Fruit fly (Drosophila melanogaster): ENCODE measurements around the gene RpL9.

The RpL9 gene

dm6 chr2L:11044678-11045466 is 40.9 kb upstream of the RpL9 start (continued):
- TF ChIP-seq oc (tag; optimal IDR thresholded peaks at IDR 0.05) (peak; percentile 44), lbe (GFP tag; optimal IDR thresholded peaks at IDR 0.05) (peak; percentile 53), Meics (GFP tag; optimal IDR thresholded peaks at IDR 0.05) (peak; percentile 28), ac (GFP tag; optimal IDR thresholded peaks at IDR 0.05) (no peak), H2.0 (GFP tag; IDR thresholded peaks at IDR 0.05) (peak; percentile 41), bigmax (GFP tag; optimal IDR thresholded peaks at IDR 0.05) (no peak), D (optimal IDR thresholded peaks at IDR 0.05) (no peak), D (GFP tag; optimal IDR thresholded peaks at IDR 0.05) (no peak), fu2 (GFP tag; optimal IDR thresholded peaks at IDR 0.05) (no peak), CG4730 (GFP tag; IDR thresholded peaks at IDR 0.05) (no peak), aop (GFP tag; IDR thresholded peaks at IDR 0.05) (no peak), hbn (GFP tag; IDR thresholded peaks at IDR 0.05; ENCODE audit: partially characterized antibody) (no peak), MBD-R2 (GFP tag; IDR thresholded peaks at IDR 0.05) (no peak), kah (GFP tag; optimal IDR thresholded peaks at IDR 0.05) (peak; percentile 14), CG16863 (GFP tag; optimal IDR thresholded peaks at IDR 0.05) (no peak), C15 (GFP tag; IDR thresholded peaks at IDR 0.05) (no peak), lov (optimal IDR thresholded peaks at IDR 0.05) (no peak), lov (GFP tag; IDR thresholded peaks at IDR 0.05) (no peak), Mes4 (GFP tag; optimal IDR thresholded peaks at IDR 0.05) (no peak), CG16813 (GFP tag; IDR thresholded peaks at IDR 0.05; ENCODE audit: partially characterized antibody) (no peak), Hr78 (GFP tag; optimal IDR thresholded peaks at IDR 0.05) (peak in 1 of 2 experiments; percentile 97), Hand (GFP tag; optimal IDR thresholded peaks at IDR 0.05) (no peak), org-1 (GFP tag; optimal IDR thresholded peaks at IDR 0.05) (peak; percentile 55), dimm (GFP tag; IDR thresholded peaks at IDR 0.05) (no peak), slp2 (GFP tag; optimal IDR thresholded peaks at IDR 0.05) (no peak), prd (optimal IDR thresholded peaks at IDR 0.05) (no peak), prd (GFP tag; IDR thresholded peaks at IDR 0.05) (0 out of 3 replicates have a peak, but pooled peaks have one; percentile 30), CG15073 (GFP tag; optimal IDR thresholded peaks at IDR 0.05) (no peak), tap (tag; optimal IDR thresholded peaks at IDR 0.05) (peak; percentile 25), CG31224 (GFP tag; IDR thresholded peaks at IDR 0.05) (no peak), dati (GFP tag; IDR thresholded peaks at IDR 0.05) (no peak), psq (GFP tag; optimal IDR thresholded peaks at IDR 0.05) (no peak), Dip2 (GFP tag; IDR thresholded peaks at IDR 0.05) (no peak), CG1603 (tag; optimal IDR thresholded peaks at IDR 0.05) (peak; percentile 6), ERR (GFP tag; optimal IDR thresholded peaks at IDR 0.05) (peak; percentile 51), ftz-f1 (GFP tag; optimal IDR thresholded peaks at IDR 0.05) (no peak), row (GFP tag; IDR thresholded peaks at IDR 0.05) (peak; percentile 51), odd (GFP tag; optimal IDR thresholded peaks at IDR 0.05) (peak; percentile 60), CG2889 (GFP tag; IDR thresholded peaks at IDR 0.05) (no peak), CG11695 (GFP tag; IDR thresholded peaks at IDR 0.05) (peak; percentile 51), Fer1 (GFP tag; optimal IDR thresholded peaks at IDR 0.05) (peak; percentile 43), pfk (GFP tag; optimal IDR thresholded peaks at IDR 0.05) (peak; percentile 36), scrt (GFP tag; optimal IDR thresholded peaks at IDR 0.05) (no peak), onecut (GFP tag; IDR thresholded peaks at IDR 0.05) (peak; percentile 53), ranshi (GFP tag; IDR thresholded peaks at IDR 0.05) (no peak), hth (optimal IDR thresholded peaks at IDR 0.05) (no peak), CG6813 (GFP tag; optimal IDR thresholded peaks at IDR 0.05) (peak; percentile 69), CG1024 (GFP tag; IDR thresholded peaks at IDR 0.05) (no peak; the same call in 1 of the 2 replicates), CG8924 (tag; optimal IDR thresholded peaks at IDR 0.05) (peak; percentile 33), fd102C (GFP tag; optimal IDR thresholded peaks at IDR 0.05) (no peak), ken (GFP tag; IDR thresholded peaks at IDR 0.05) (no peak)

Measured in whole organism, embryonic.